Worm (Caenorhabditis elegans): ENCODE measurements around the gene C05B5.12.

- TF ChIP-seq mab-5 (tag; optimal IDR thresholded peaks at IDR 0.05) (no peak), zag-1 (tag; optimal IDR thresholded peaks at IDR 0.05) (no peak), nhr-237 (tag; optimal IDR thresholded peaks at IDR 0.05) (no peak), ama-1 (optimal IDR thresholded peaks at IDR 0.05) (no peak), unc-55 (GFP tag; optimal IDR thresholded peaks at IDR 0.05) (no peak), nhr-25 (tag; optimal IDR thresholded peaks at IDR 0.05) (no peak), ZK546.5 (tag; optimal IDR thresholded peaks at IDR 0.05) (no peak), elt-1 (tag; optimal IDR thresholded peaks at IDR 0.05) (no peak)
Observed at ce11 chrIII:9964416-9964815, 22.8 kb upstream of the C05B5.12 start.
